Worm (Caenorhabditis elegans): Measurements from ENCODE around the gene T11G6.5.

DNA sequence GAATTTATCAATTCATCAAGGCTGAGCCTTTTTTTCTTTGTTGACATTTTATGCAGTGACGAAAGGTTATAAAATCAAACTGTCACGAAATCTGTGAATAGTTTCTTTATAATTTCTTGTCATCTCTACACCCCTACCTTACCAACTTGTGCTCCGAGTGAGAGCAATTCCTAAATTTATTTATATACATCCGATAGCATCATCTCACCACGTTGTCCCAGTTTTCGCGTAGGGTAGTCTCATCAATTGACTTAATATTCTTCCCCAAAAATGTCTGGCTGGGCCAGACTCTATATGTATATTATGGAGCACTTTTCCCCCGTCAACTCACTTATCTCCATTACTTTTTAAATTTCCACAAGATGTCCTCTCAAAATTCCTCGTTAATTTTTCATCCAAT lies 17.2 kb downstream of the T11G6.5 start:
- no peak for TF ChIP-seq nhr-11 (tag; optimal IDR thresholded peaks at IDR 0.05)
- no peak for TF ChIP-seq nhr-12 (tag; optimal IDR thresholded peaks at IDR 0.05)
- TF ChIP-seq mdl-1 (tag; optimal IDR thresholded peaks at IDR 0.05): no peak
- no peak for TF ChIP-seq unc-62 (GFP tag; optimal IDR thresholded peaks at IDR 0.05)
- no peak for TF ChIP-seq aly-2 (tag; optimal IDR thresholded peaks at IDR 0.05)
- TF ChIP-seq pha-4 (tag; optimal IDR thresholded peaks at IDR 0.05): no peak
- no peak for TF ChIP-seq daf-12 (tag; optimal IDR thresholded peaks at IDR 0.05)
- TF ChIP-seq R02D3.7 (tag; optimal IDR thresholded peaks at IDR 0.05): no peak
- TF ChIP-seq elt-1 (tag; optimal IDR thresholded peaks at IDR 0.05): no peak
- TF ChIP-seq lin-15B (tag; optimal IDR thresholded peaks at IDR 0.05): no peak
